Fruit fly (Drosophila melanogaster): Measurements from ENCODE around the gene CG42579.

- TF ChIP-seq tj (GFP tag; optimal IDR thresholded peaks at IDR 0.05) (peak; percentile 3), CG1620 (GFP tag; optimal IDR thresholded peaks at IDR 0.05) (peak; percentile 72)
Observed at dm6 chrX:20524754-20525236, 2.6 kb upstream of the CG42579 start, which contains the start of gene Tak1.

Data from whole organism, adult.